Fruit fly (Drosophila melanogaster) Kc167 (cell line): ENCODE results near the gene obst-H.

Source experiments
- Myc ChIP-seq: fragments of >200 bp; optimal IDR thresholded peaks from 2 replicates; lab custom pipeline; 2017; ENCODE audit warnings: missing external identifiers
- Sin3A ChIP-seq: fragments of >200 bp; optimal IDR thresholded peaks from 2 replicates; lab custom pipeline; 2018; ENCODE audit warnings: missing external identifiers
- h ChIP-seq: fragments of >200 bp; optimal IDR thresholded peaks from 3 replicates; lab custom pipeline; 2018; ENCODE audit warnings: missing external identifiers
- insv ChIP-seq: fragments of >200 bp; optimal IDR thresholded peaks from 3 replicates; lab custom pipeline; 2018; ENCODE audit warnings: missing external identifiers
- psq ChIP-seq: fragments of >200 bp; optimal IDR thresholded peaks from 2 replicates; lab custom pipeline; 2017; ENCODE audit warnings: missing external identifiers
- ttk ChIP-seq: sonication (Bioruptor generic); optimal IDR thresholded peaks from 2 replicates; lab custom pipeline; 2017; ENCODE audit warnings: missing external identifiers

Gene obst-H

DNA sequence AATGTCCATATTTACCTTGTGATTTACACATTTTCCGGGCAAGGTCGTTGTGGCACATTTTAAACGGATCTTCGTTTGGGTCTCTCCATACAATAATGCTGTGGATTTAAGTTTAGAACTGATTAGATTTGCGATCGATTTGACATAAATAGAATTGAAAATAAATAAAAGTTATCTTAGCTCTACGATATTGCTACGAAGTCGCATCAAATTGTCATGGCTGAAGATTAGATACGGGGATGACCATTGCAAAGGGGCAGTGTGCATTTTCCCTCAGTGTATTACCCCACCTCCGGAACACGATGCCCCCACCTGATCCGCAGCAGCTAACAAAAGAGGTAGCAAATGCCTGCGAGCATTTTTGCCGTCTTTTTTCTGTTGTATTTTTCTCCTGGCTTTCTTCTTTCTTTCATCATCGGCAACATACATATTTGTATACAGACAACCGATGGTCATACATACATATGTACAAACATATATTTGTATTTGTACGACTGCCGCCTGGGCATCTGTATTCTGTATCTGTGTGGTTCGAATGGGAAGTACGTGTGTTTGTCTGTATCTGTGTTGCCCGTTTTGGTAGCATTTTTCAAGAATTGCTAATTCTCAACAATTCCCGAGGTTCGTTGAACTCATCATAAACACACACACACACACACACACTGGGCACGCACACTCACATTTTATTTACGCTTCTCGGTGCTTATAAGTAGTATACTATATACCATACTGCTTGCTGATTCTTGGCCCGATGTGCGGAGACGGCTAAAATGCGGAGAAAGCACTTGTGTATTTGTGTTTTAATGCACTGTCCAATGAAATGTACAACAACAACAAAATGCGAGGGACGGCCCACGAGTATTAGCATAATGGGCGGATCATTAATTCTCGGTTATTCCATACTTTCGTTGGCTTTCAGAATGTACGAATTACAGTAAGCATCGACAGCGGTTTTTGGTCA lies 15.7 kb upstream of the obst-H start:
- TF ChIP-seq ttk (no peak), h (lab: Kevin White, UChicago) (no peak), Sin3A (lab: Kevin White, UChicago) (no peak), insv (lab: Kevin White, UChicago) (no peak), Myc (lab: Kevin White, UChicago) (no peak), psq (no peak)

- TF ChIP-seq psq (no peak), h (lab: Kevin White, UChicago) (no peak), Sin3A (lab: Kevin White, UChicago) (no peak), Myc (lab: Kevin White, UChicago) (no peak), insv (lab: Kevin White, UChicago) (no peak), ttk (no peak)
Measured at dm6 chr3L:15543467-15543866, 14.4 kb upstream of the obst-H start.

- TF ChIP-seq psq = no peak
- no peak for TF ChIP-seq Sin3A (lab: Kevin White, UChicago)
- no peak for TF ChIP-seq insv (lab: Kevin White, UChicago)
- TF ChIP-seq h (lab: Kevin White, UChicago) = no peak
- TF ChIP-seq Myc (lab: Kevin White, UChicago) = no peak
- no peak for TF ChIP-seq ttk
Measured at dm6 chr3L:15543049-15543448, 14.0 kb upstream of the obst-H start.

DNA sequence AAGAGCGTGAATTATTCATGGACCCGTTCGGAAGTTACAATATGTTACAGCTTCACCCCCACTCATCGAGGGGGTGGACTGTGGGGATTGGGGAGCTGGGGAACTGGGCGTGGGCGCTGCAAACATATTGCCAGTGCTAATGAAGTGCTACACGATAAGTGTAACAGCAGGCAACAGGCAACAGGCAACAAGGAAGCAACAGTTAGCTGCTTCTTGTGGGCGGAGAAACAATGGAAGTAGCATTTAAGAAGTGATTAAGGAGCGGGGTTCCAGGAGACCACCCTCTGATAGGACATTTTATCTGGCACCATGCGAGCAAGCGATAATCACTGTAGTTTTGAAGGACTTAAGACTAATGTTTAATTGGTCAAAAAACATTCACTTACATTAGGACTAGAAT lies 12.2 kb upstream of the obst-H start:
- TF ChIP-seq Myc (lab: Kevin White, UChicago) (no peak), Sin3A (lab: Kevin White, UChicago) (no peak), h (lab: Kevin White, UChicago) (no peak), ttk (no peak), psq (no peak), insv (lab: Kevin White, UChicago) (no peak)

- TF ChIP-seq Sin3A (lab: Kevin White, UChicago) = no peak
- TF ChIP-seq psq = no peak
- no peak for TF ChIP-seq Myc (lab: Kevin White, UChicago)
- no peak for TF ChIP-seq h (lab: Kevin White, UChicago)
- no peak for TF ChIP-seq insv (lab: Kevin White, UChicago)
- no peak for TF ChIP-seq ttk
Measured at dm6 chr3L:15540682-15541081, 11.6 kb upstream of the obst-H start.

dm6 chr3L:15539903-15540409 lies 10.9 kb upstream of the obst-H start:
- TF ChIP-seq h (lab: Kevin White, UChicago) (no peak), Sin3A (lab: Kevin White, UChicago) (no peak), insv (lab: Kevin White, UChicago) (no peak), ttk (no peak), psq (no peak), Myc (lab: Kevin White, UChicago) (no peak)

DNA sequence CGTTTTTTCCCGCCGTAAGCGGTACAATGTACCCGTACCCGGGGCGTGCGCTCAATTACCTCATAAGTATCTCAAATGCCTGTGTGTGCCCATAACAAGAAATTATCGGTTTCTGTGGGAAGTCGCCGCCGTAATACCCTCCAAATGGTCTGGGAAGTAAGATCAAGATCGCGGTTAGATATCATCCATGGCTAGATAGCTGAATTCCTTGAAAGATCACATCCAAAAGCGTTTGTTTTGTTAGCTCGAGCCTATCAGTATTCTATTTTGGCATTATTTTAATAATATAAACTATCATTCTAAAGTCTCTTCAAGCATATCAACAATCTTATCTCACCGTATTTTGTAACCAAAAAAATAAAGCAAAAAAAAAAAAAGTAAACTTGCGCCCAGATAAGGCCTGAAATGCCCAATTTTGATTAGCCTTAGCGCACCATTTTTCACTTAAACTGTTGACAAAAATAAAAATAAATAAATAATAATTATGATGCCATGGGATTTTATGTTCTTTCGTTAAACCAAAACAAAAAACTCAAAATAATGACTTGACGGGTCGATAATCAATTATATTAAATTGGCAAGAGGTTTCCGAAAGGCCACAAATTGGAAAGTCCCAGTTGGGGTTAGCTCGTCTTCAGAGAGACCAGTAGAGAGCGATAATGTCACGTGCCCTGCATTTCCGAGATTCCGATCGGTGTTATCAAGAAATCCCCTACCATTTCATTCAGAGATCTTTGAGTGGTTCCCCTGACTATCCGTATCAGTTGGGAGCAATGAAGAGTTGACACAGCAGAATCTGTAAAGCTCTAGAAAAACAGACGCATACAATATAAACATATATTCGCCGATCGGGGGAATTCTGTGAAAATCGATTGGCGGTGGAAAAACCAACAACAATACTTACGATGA lies 9.8 kb upstream of the obst-H start:
- TF ChIP-seq h (lab: Kevin White, UChicago) (no peak), Sin3A (lab: Kevin White, UChicago) (no peak), Myc (lab: Kevin White, UChicago) (no peak), ttk (no peak), insv (lab: Kevin White, UChicago) (no peak), psq (no peak)

dm6 chr3L:15537916-15538581 lies 9.0 kb upstream of the obst-H start:
- TF ChIP-seq h (lab: Kevin White, UChicago) (no peak), Sin3A (lab: Kevin White, UChicago) (no peak), psq (no peak), ttk (no peak)

DNA sequence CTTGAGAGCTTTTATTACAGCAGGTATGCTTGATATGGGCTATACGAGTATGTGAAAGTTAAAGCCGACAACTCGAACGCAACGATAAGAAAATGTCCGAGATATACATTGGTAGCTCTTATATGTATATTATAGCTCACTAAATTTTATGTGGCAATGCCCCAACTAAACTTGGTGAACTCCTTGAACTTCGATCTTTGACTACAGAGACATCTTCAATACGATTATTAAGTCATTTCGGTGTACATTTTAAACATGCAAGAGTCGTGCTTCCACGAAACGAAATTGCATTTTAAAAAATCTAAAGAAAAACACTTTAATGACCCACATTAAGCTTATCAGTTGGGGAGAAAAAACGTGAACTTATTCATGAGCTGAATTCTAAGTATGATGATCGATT lies 7.5 kb upstream of the obst-H start:
- TF ChIP-seq h (lab: Kevin White, UChicago) = no peak
- TF ChIP-seq ttk = no peak

DNA sequence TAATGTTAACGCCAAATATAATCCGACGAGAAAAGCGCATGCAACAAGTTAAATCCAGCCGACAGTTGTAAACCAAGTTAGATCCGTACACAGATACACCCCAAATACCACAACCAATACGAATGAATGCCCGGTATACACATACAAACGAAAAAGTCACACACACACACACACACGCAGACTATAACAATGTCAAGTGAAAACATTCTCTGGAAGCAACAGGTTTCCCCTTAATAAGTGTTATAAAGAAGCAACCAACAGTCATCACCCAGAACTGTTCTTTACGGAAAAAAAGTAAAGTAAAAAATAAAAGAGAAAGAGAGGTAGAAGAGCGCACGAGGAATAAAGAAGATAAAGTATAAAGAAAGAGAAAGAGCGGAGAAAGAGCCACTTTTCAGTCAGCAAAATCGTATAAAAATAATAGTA lies 6.8 kb upstream of the obst-H start:
- TF ChIP-seq psq = no peak
- no peak for TF ChIP-seq h (lab: Kevin White, UChicago)

DNA sequence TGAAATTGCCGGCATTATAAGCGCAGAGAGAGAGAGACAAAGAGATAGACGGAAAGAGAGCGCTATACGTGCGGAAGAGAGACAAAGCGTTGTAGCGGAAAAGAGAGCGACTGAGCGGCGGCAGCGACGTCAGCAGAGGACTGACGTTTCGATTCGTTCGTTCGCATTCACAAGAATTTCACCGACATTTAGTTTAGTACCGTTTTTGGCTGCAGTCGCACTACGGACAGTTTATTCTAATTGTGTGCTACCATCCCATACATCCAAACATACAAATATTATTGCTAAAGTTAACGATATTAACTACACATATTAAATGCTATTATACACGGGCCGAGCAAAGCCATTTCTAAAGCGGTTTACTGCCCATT lies 6.2 kb upstream of the obst-H start, which contains the start of gene CrebA:
Gene CrebA (plus strand): TSS at position 168 of the 371 bp plus-strand sequence.
- no peak for TF ChIP-seq ttk
- TF ChIP-seq Myc (lab: Kevin White, UChicago) = no peak
- TF ChIP-seq insv (lab: Kevin White, UChicago) = no peak
- no peak for TF ChIP-seq h (lab: Kevin White, UChicago)
- TF ChIP-seq psq = no peak
